Fruit fly (Drosophila melanogaster) whole organism, embryonic: ENCODE results near the gene CG2182.

Source experiments
- Abd-B ChIP-seq: fragments of 200-800 bp; sonication (Bioruptor generic); optimal IDR thresholded peaks from 2 replicates; lab custom pipeline; 2018; ENCODE audit warnings: missing biosample characterization, mild to moderate bottlenecking, missing genetic modification characterization, moderate library complexity
- CG10209 ChIP-seq: fragments of 200-800 bp; sonication (Bioruptor generic); optimal IDR thresholded peaks from 3 replicates; lab custom pipeline; 2017; ENCODE audit warnings: missing biosample characterization, mild to moderate bottlenecking, missing genetic modification characterization, missing genetic modification reagents
- CG10366 ChIP-seq: fragments of 200-800 bp; sonication (Bioruptor generic); IDR thresholded peaks from 2 replicates; pipeline ENCODE4 v1.3.6; 2022; ENCODE audit warnings: missing biosample characterization, missing genetic modification characterization
- CG11247 ChIP-seq: fragments of 200-800 bp; sonication (Bioruptor generic); IDR thresholded peaks from 2 replicates; pipeline ENCODE4 v1.3.6; 2022; ENCODE audit warnings: missing biosample characterization, missing genetic modification characterization
- CG11695 ChIP-seq: fragments of 200-800 bp; sonication (Bioruptor generic); IDR thresholded peaks from 3 replicates; pipeline ENCODE4 v1.3.6; 2022; ENCODE audit warnings: missing biosample characterization, missing genetic modification characterization
- CG13287 ChIP-seq: fragments of 200-800 bp; sonication (Bioruptor generic); IDR thresholded peaks from 2 replicates; pipeline ENCODE4 v1.3.6; 2022; ENCODE audit warnings: missing biosample characterization, missing genetic modification characterization; ENCODE audit not compliant: partially characterized antibody
- CG14441 ChIP-seq: fragments of 200-800 bp; sonication (Bioruptor generic); IDR thresholded peaks from 2 replicates; pipeline ENCODE4 v1.3.6; 2022; ENCODE audit warnings: missing biosample characterization, missing genetic modification characterization
- CG1602 ChIP-seq: fragments of 200-800 bp; sonication (Bioruptor generic); optimal IDR thresholded peaks from 3 replicates; lab custom pipeline; 2016; ENCODE audit warnings: missing biosample characterization, missing genetic modification characterization
- CG1792 ChIP-seq: fragments of 200-800 bp; sonication (Bioruptor generic); optimal IDR thresholded peaks from 2 replicates; lab custom pipeline; 2016; ENCODE audit warnings: missing biosample characterization, missing genetic modification characterization
- CG2116 ChIP-seq: fragments of 200-800 bp; sonication (Bioruptor generic); optimal IDR thresholded peaks from 3 replicates; lab custom pipeline; 2018; ENCODE audit warnings: missing biosample characterization, mild to moderate bottlenecking, missing genetic modification characterization
- CG2712 ChIP-seq: fragments of 200-800 bp; optimal IDR thresholded peaks from 3 replicates; lab custom pipeline; 2019; ENCODE audit warnings: missing biosample characterization, mild to moderate bottlenecking, missing genetic modification characterization, moderate library complexity
- CG32532 ChIP-seq: fragments of 200-800 bp; sonication (Bioruptor generic); IDR thresholded peaks from 2 replicates; pipeline ENCODE4 v1.3.6; 2022; ENCODE audit warnings: missing biosample characterization, missing genetic modification characterization
- CG33557 ChIP-seq: fragments of 200-800 bp; sonication (Bioruptor generic); optimal IDR thresholded peaks from 2 replicates; lab custom pipeline; 2019; ENCODE audit warnings: missing biosample characterization, mild to moderate bottlenecking, missing genetic modification characterization, moderate library complexity
- CG34224 ChIP-seq: fragments of 200-800 bp; sonication (Bioruptor generic); IDR thresholded peaks from 3 replicates; pipeline ENCODE4 v1.3.6; 2022; ENCODE audit warnings: missing biosample characterization, missing genetic modification characterization; ENCODE audit not compliant: partially characterized antibody
- CG34376 ChIP-seq: fragments of 200-800 bp; sonication (Bioruptor generic); optimal IDR thresholded peaks from 2 replicates; lab custom pipeline; 2018; ENCODE audit warnings: missing biosample characterization, mild to moderate bottlenecking, missing genetic modification characterization
- CG34422 ChIP-seq: fragments of 200-800 bp; sonication (Bioruptor generic); IDR thresholded peaks from 3 replicates; pipeline ENCODE4 v1.3.6; 2022; ENCODE audit warnings: missing biosample characterization, missing genetic modification characterization
- CG3847 ChIP-seq: fragments of 200-800 bp; sonication (Bioruptor generic); IDR thresholded peaks from 2 replicates; pipeline ENCODE4 v1.3.6; 2022; ENCODE audit warnings: missing biosample characterization, missing genetic modification characterization
- CG4360 ChIP-seq: fragments of 200-800 bp; sonication (Bioruptor generic); IDR thresholded peaks from 2 replicates; pipeline ENCODE4 v1.3.6; 2022; ENCODE audit warnings: missing biosample characterization, missing genetic modification characterization
- CG4820 ChIP-seq: fragments of 200-800 bp; sonication (Bioruptor generic); optimal IDR thresholded peaks from 3 replicates; lab custom pipeline; 2016; ENCODE audit warnings: missing biosample characterization, missing genetic modification characterization
- CG7556 ChIP-seq: fragments of 200-800 bp; sonication (Bioruptor generic); optimal IDR thresholded peaks from 2 replicates; lab custom pipeline; 2017; ENCODE audit warnings: missing biosample characterization, mild to moderate bottlenecking, missing genetic modification characterization
- CG7839 ChIP-seq: fragments of 200-800 bp; sonication (Bioruptor generic); optimal IDR thresholded peaks from 3 replicates; lab custom pipeline; 2018; ENCODE audit warnings: missing biosample characterization, mild to moderate bottlenecking, missing genetic modification characterization, moderate library complexity
- CG9437 ChIP-seq: fragments of 200-800 bp; sonication (Bioruptor generic); optimal IDR thresholded peaks from 2 replicates; lab custom pipeline; 2018; ENCODE audit warnings: missing biosample characterization, mild to moderate bottlenecking, missing genetic modification characterization
- Dbx ChIP-seq: fragments of 200-800 bp; sonication (Bioruptor generic); IDR thresholded peaks from 3 replicates; pipeline ENCODE4 v1.3.6; 2022; ENCODE audit warnings: missing biosample characterization, missing genetic modification characterization
- Dll ChIP-seq: fragments of 200-800 bp; sonication (Bioruptor generic); IDR thresholded peaks from 4 replicates; pipeline ENCODE4 v1.3.6; 2022; ENCODE audit warnings: missing biosample characterization, missing genetic modification characterization; ENCODE audit not compliant: partially characterized antibody
- Fer1 ChIP-seq: fragments of 200-800 bp; sonication (Bioruptor generic); optimal IDR thresholded peaks from 2 replicates; lab custom pipeline; 2017; ENCODE audit warnings: missing biosample characterization, mild to moderate bottlenecking, missing genetic modification characterization
- H15 ChIP-seq: fragments of 200-800 bp; sonication (Bioruptor generic); IDR thresholded peaks from 3 replicates; pipeline ENCODE4 v1.3.6; 2022; ENCODE audit warnings: missing biosample characterization, missing genetic modification characterization
- MESR4 ChIP-seq: fragments of 200-800 bp; sonication (Bioruptor generic); optimal IDR thresholded peaks from 2 replicates; lab custom pipeline; 2018; ENCODE audit warnings: missing biosample characterization, mild to moderate bottlenecking, missing genetic modification characterization, moderate library complexity
- MTF-1 ChIP-seq: fragments of 200-800 bp; sonication (Bioruptor generic); optimal IDR thresholded peaks from 2 replicates; lab custom pipeline; 2018; ENCODE audit warnings: missing biosample characterization, mild to moderate bottlenecking, missing genetic modification characterization, borderline replicate concordance
- Meics ChIP-seq: fragments of 200-800 bp; sonication (Bioruptor generic); optimal IDR thresholded peaks from 2 replicates; lab custom pipeline; 2017; ENCODE audit warnings: missing biosample characterization, mild to moderate bottlenecking, missing genetic modification characterization
- NC2β ChIP-seq: fragments of 200-800 bp; sonication (Bioruptor generic); optimal IDR thresholded peaks from 2 replicates; lab custom pipeline; 2016; ENCODE audit warnings: missing biosample characterization, missing genetic modification characterization
- Nf-YB ChIP-seq: fragments of 200-800 bp; sonication (Bioruptor generic); optimal IDR thresholded peaks from 3 replicates; lab custom pipeline; 2019; ENCODE audit warnings: missing biosample characterization, mild to moderate bottlenecking, missing genetic modification characterization, moderate library complexity
- Scr ChIP-seq: fragments of 200-800 bp; sonication (Bioruptor generic); IDR thresholded peaks from 2 replicates; pipeline ENCODE4 v1.3.6; 2022; ENCODE audit warnings: missing biosample characterization, missing genetic modification characterization; ENCODE audit not compliant: partially characterized antibody
- Usf ChIP-seq: fragments of 200-800 bp; sonication (Bioruptor generic); optimal IDR thresholded peaks from 2 replicates; lab custom pipeline; 2017; ENCODE audit warnings: missing genotype, missing biosample characterization, missing genetic modification characterization
- bcd ChIP-seq: fragments of 200-800 bp; sonication (Bioruptor generic); optimal IDR thresholded peaks from 2 replicates; lab custom pipeline; 2017; ENCODE audit warnings: missing biosample characterization, mild to moderate bottlenecking, missing genetic modification characterization
- fu2 ChIP-seq: fragments of 200-800 bp; sonication (Bioruptor generic); optimal IDR thresholded peaks from 2 replicates; lab custom pipeline; 2016; ENCODE audit warnings: missing biosample characterization, missing genetic modification characterization
- grau ChIP-seq: fragments of 200-800 bp; optimal IDR thresholded peaks from 3 replicates; lab custom pipeline; 2019; ENCODE audit warnings: missing biosample characterization, mild to moderate bottlenecking, missing genetic modification characterization, moderate library complexity
- klu ChIP-seq: fragments of 200-800 bp; sonication (Bioruptor generic); IDR thresholded peaks from 2 replicates; pipeline ENCODE4 v1.3.6; 2022; ENCODE audit warnings: missing biosample characterization, missing genetic modification characterization
- lilli ChIP-seq: fragments of 200-800 bp; sonication (Bioruptor generic); optimal IDR thresholded peaks from 3 replicates; lab custom pipeline; 2016; ENCODE audit warnings: missing biosample characterization, missing genetic modification characterization
- lmd ChIP-seq: fragments of 200-800 bp; sonication (Bioruptor generic); IDR thresholded peaks from 2 replicates; pipeline ENCODE4 v1.3.6; 2022; ENCODE audit warnings: missing biosample characterization, missing genetic modification characterization
- nmo ChIP-seq: fragments of 200-800 bp; sonication (Bioruptor generic); optimal IDR thresholded peaks from 2 replicates; lab custom pipeline; 2018; ENCODE audit warnings: missing biosample characterization, mild to moderate bottlenecking, missing genetic modification characterization, moderate library complexity
- onecut ChIP-seq: fragments of 200-800 bp; sonication (Bioruptor generic); IDR thresholded peaks from 2 replicates; pipeline ENCODE4 v1.3.6; 2022; ENCODE audit warnings: missing biosample characterization, missing genetic modification characterization
- sqz ChIP-seq: fragments of 200-800 bp; sonication (Bioruptor generic); optimal IDR thresholded peaks from 3 replicates; lab custom pipeline; 2018; ENCODE audit warnings: missing biosample characterization, mild to moderate bottlenecking, missing genetic modification characterization
- sug ChIP-seq: fragments of 200-800 bp; optimal IDR thresholded peaks from 2 replicates; lab custom pipeline; 2019; ENCODE audit warnings: missing biosample characterization, mild to moderate bottlenecking, missing genetic modification characterization, moderate library complexity
- tap ChIP-seq: fragments of 200-800 bp; optimal IDR thresholded peaks from 3 replicates; lab custom pipeline; 2019; ENCODE audit warnings: missing biosample characterization, mild to moderate bottlenecking, missing genetic modification characterization, moderate library complexity
- tna ChIP-seq: fragments of 200-800 bp; sonication (Bioruptor generic); IDR thresholded peaks from 2 replicates; pipeline ENCODE4 v1.3.6; 2022; ENCODE audit warnings: missing biosample characterization, missing genetic modification characterization; ENCODE audit not compliant: partially characterized antibody
- ttk ChIP-seq: fragments of 200-800 bp; sonication (Bioruptor generic); IDR thresholded peaks from 2 replicates; pipeline ENCODE4 v2.1.2; 2022; ENCODE audit warnings: missing biosample characterization, missing genetic modification characterization
- usp ChIP-seq: fragments of >200 bp; optimal IDR thresholded peaks from 2 replicates; lab custom pipeline; 2017; ENCODE audit warnings: missing biosample characterization, missing genetic modification characterization

Gene CG2182

DNA sequence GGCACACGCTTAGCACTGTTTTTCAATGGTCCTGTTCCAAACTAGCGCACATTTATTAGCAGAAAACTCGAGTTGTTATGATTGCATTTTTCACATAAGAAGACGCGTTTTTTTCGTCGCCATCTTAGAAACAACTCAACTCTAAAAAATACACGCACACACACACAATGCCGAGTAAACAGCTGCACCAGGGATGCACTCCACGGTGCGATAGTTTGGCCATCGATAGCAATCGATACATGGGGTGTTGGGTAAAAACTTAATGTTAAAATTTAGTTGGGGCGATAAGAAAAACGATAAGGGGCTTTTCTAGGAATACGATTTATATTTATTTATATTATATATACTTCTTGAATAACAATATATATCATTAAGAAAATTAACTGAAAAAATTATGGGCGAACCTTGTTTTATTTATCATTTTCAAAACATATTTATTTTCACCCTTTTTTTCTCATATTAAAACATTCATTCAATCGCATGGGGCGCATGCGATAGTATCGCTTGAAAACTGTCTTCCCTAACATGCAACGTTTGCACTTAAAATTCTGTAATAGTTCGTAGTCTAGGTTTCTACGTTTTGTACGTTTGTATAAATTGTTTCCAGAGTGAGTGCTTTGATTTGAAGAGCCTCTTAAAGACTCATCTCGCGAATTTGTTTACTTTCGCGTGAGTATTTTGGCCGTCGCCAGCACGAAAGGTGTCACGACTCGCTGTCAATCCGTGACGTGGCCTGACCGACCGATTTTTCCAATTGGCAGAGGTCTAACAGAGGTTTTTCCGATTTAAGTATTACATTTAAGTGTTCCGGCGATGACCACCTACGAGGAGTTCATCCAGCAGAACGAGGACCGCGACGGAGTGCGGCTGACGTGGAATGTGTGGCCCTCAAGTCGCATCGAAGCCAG is 10.9 kb downstream of the CG2182 start, which contains the start of the genes MTA1-like and Sec23 (continued):
- TF ChIP-seq CG4360 (GFP tag; lab: Robert Waterston, UW) (no peak), CG34224 (peak; percentile 85), CG10366 (GFP tag; lab: Robert Waterston, UW) (no peak; the same call in 1 of the 2 replicates), Usf (GFP tag; lab: Kevin White, UChicago) (peak; percentile 6), CG2712 (tag; lab: Kevin White, UChicago) (peak; percentile 69), bcd (peak; percentile 34), Abd-B (GFP tag; lab: Kevin White, UChicago) (peak; percentile 71), fu2 (peak; percentile 12), CG4820 (GFP tag; lab: Kevin White, UChicago) (peak; percentile 34), CG7556 (GFP tag; lab: Kevin White, UChicago) (peak; percentile 21), MTF-1 (GFP tag; lab: Kevin White, UChicago) (no peak), CG34376 (peak; percentile 46), CG11247 (GFP tag; lab: Robert Waterston, UW) (no peak), Scr (GFP tag; lab: Robert Waterston, UW) (peak; percentile 98), CG32532 (peak; percentile 43; the same call in 1 of the 2 replicates), CG11695 (0 out of 3 replicates have a peak, but pooled peaks have one; percentile 27), CG9437 (GFP tag; lab: Kevin White, UChicago) (peak; percentile 75), Dbx (0 out of 3 replicates have a peak, but pooled peaks have one; percentile 20), Fer1 (GFP tag; lab: Kevin White, UChicago) (peak; percentile 11), Nf-YB (GFP tag; lab: Kevin White, UChicago) (peak; percentile 36), CG13287 (peak; percentile 90), lmd (GFP tag; lab: Robert Waterston, UW) (peak; percentile 44; the same call in 1 of the 2 replicates), lilli (GFP tag; lab: Kevin White, UChicago) (peak; percentile 65), sug (peak; percentile 64), grau (peak; percentile 63), Dll (GFP tag; lab: Robert Waterston, UW) (peak; percentile 97), usp (GFP tag; lab: Kevin White, UChicago) (no peak), CG33557 (peak; percentile 48), CG3847 (GFP tag; lab: Robert Waterston, UW) (peak; percentile 61), H15 (GFP tag; lab: Robert Waterston, UW) (peak; percentile 17; the same call in 1 of the 3 replicates), CG34422 (GFP tag; lab: Robert Waterston, UW) (0 out of 3 replicates have a peak, but pooled peaks have one; percentile 52), CG7839 (tag; lab: Kevin White, UChicago) (peak; percentile 68), onecut (GFP tag; lab: Robert Waterston, UW) (0 out of 2 replicates have a peak, but pooled peaks have one; percentile 4), ttk (peak; percentile 37; the same call in 1 of the 2 replicates), klu (GFP tag; lab: Robert Waterston, UW) (no peak), CG14441 (GFP tag; lab: Robert Waterston, UW) (peak; percentile 25; the same call in 1 of the 2 replicates), CG10209 (GFP tag; lab: Kevin White, UChicago) (peak; percentile 41), Meics (peak; percentile 53), NC2β (GFP tag; lab: Kevin White, UChicago) (peak; percentile 1), sqz (GFP tag; lab: Kevin White, UChicago) (peak; percentile 92), CG1602 (GFP tag; lab: Kevin White, UChicago) (peak; percentile 56), CG2116 (GFP tag; lab: Kevin White, UChicago) (peak; percentile 97), tna (GFP tag; lab: Robert Waterston, UW) (peak; percentile 80), tap (tag; lab: Kevin White, UChicago) (peak; percentile 46), nmo (GFP tag; lab: Kevin White, UChicago) (peak; percentile 79), CG1792 (no peak), MESR4 (GFP tag; lab: Kevin White, UChicago) (peak; percentile 86)
